Worm (Caenorhabditis elegans) whole organism, young adult: ENCODE measurements around the gene ain-1.

Experiments
- F23B12.7 ChIP-seq: sonication (generic microtip); optimal IDR thresholded peaks from 2 replicates; lab custom pipeline; 2017; ENCODE audit warnings: missing genetic modification characterization, mild to moderate bottlenecking, missing compliant biosample characterization, antibody characterized with exemption, moderate library complexity; ENCODE audit not compliant: insufficient read depth
- F55B11.4 ChIP-seq: sonication (generic microtip); optimal IDR thresholded peaks from 2 replicates; lab custom pipeline; 2016; ENCODE audit warnings: missing compliant biosample characterization, missing genetic modification characterization, borderline replicate concordance; ENCODE audit not compliant: insufficient read depth
- T26A5.8 ChIP-seq: sonication (generic microtip); optimal IDR thresholded peaks from 2 replicates; lab custom pipeline; 2016; ENCODE audit warnings: missing genetic modification characterization, missing compliant biosample characterization
- akir-1 ChIP-seq: fragments of 200-800 bp; sonication (Bioruptor generic); optimal IDR thresholded peaks from 2 replicates; lab custom pipeline; 2018; ENCODE audit warnings: mild to moderate bottlenecking, missing genetic modification characterization, moderate library complexity, missing compliant biosample characterization
- ama-1 ChIP-seq, 3 experiments: fragments of 150-350 bp in 1 of 3; sonication (generic microtip) in 2 of 3; optimal IDR thresholded peaks; 2 replicates each; lab custom pipeline; 2014 to 2018; ENCODE audit warnings: missing biosample characterization in 2 of 3, missing genetic modification characterization in 2 of 3, missing genetic modification reagents in 2 of 3
- snpc-4 ChIP-seq, 5 experiments: fragments of 150-350 bp in 1 of 5; sonication (generic microtip) in 4 of 5; optimal IDR thresholded peaks; 2 replicates each; lab custom pipeline; 2014 to 2018; ENCODE audit warnings: missing genetic modification characterization in 5 of 5, missing biosample characterization in 3 of 5, antibody characterized with exemption in 2 of 5, mild to moderate bottlenecking in 2 of 5, missing compliant biosample characterization in 2 of 5, missing genotype in 2 of 5, moderate library complexity in 2 of 5, missing genetic modification reagents in 1 of 5
- ztf-18 ChIP-seq: sonication (generic microtip); optimal IDR thresholded peaks from 2 replicates; lab custom pipeline; 2016; ENCODE audit warnings: missing genotype, mild to moderate bottlenecking, missing genetic modification characterization, missing compliant biosample characterization
- ztf-22 ChIP-seq: fragments of 200-800 bp; sonication (Bioruptor generic); optimal IDR thresholded peaks from 2 replicates; lab custom pipeline; 2018; ENCODE audit warnings: mild to moderate bottlenecking, missing genetic modification characterization, moderate library complexity, missing compliant biosample characterization

DNA sequence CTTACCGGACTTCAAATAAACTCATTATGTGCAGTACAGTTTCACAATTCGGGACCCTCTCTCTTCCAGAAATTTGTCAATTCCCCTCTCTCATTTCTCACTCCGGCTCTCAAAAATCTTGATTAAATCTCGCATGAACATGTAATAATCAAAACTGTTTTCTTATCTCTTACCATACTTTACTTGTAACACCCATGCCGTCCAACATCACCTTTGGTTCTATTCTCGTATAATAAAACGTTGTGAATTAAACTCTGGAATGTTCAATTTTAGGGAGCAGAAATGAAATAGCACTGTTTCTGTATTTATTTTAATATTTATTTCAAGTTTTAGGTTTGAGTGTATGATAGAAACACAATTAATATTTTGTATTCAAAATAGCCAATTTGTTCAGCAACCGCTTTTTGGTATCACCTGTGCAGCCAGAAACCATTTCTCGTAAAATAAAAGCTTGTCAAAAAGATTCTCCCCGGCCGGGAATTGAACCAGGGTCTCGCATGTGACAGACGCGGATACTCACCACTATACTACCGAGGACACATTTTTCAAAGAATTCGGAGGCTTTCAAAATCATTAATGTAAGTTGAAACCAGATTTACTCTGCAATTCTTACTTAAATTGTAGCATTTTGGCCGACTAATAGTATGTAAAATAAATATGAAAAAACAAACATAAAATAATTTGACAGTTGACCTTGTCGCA is 4.3 kb downstream of the ain-1 start:
- TF ChIP-seq ama-1 (optimal IDR thresholded peaks at IDR 0.05; lab: Kevin White, UChicago), result no peak
- peak in 1 of 2 experiments; percentile 40 for TF ChIP-seq ama-1 (GFP tag; optimal IDR thresholded peaks at IDR 0.05; lab: Kevin White, UChicago)
- TF ChIP-seq T26A5.8 (tag; lab: Kevin White, UChicago), result no peak
- TF ChIP-seq snpc-4 (GFP tag; optimal IDR thresholded peaks at IDR 0.05; lab: Kevin White, UChicago), result no peak
- peak in 2 of 4 experiments; percentile 0 to 45 for TF ChIP-seq snpc-4 (tag; optimal IDR thresholded peaks at IDR 0.05; lab: Kevin White, UChicago)
- no peak for TF ChIP-seq ztf-22 (GFP tag; lab: Kevin White, UChicago)
- TF ChIP-seq F23B12.7 (tag; lab: Kevin White, UChicago), result no peak
- no peak for TF ChIP-seq F55B11.4 (tag; lab: Kevin White, UChicago)
- no peak for TF ChIP-seq ztf-18 (tag; lab: Kevin White, UChicago)
- no peak for TF ChIP-seq akir-1 (GFP tag; lab: Kevin White, UChicago)
